Worm (Caenorhabditis elegans) whole organism, young adult: ENCODE measurements around the gene nhr-146.

Experiments
- B0019.2 ChIP-seq: fragments of 200-800 bp; sonication (Bioruptor generic); conservative IDR thresholded peaks from 2 replicates; pipeline ENCODE4 v1.3.6; 2022; ENCODE audit warnings: missing genetic modification reagents, missing genetic modification characterization, missing compliant biosample characterization
- F33H1.4 ChIP-seq: fragments of 200-800 bp; sonication (Bioruptor generic); IDR thresholded peaks from 2 replicates; pipeline ENCODE4 v1.3.6; 2022; ENCODE audit warnings: missing genetic modification reagents, missing genetic modification characterization, missing compliant biosample characterization
- K12H6.12 ChIP-seq: fragments of 200-800 bp; sonication (Bioruptor generic); optimal IDR thresholded peaks from 2 replicates; lab custom pipeline; 2018; ENCODE audit warnings: mild to moderate bottlenecking, missing genetic modification characterization, missing compliant biosample characterization
- Y56A3A.18 ChIP-seq: fragments of 200-800 bp; sonication (Bioruptor generic); IDR thresholded peaks from 2 replicates; pipeline ENCODE4 v1.3.6; 2022; ENCODE audit warnings: missing genetic modification reagents, missing genetic modification characterization, missing compliant biosample characterization
- aptf-2 ChIP-seq: fragments of 200-800 bp; sonication (Bioruptor generic); conservative IDR thresholded peaks from 2 replicates; pipeline ENCODE4 v1.3.6; 2022; ENCODE audit warnings: missing genetic modification reagents, missing genetic modification characterization, missing compliant biosample characterization
- aptf-3 ChIP-seq: fragments of 200-800 bp; sonication (Bioruptor generic); IDR thresholded peaks from 2 replicates; pipeline ENCODE4 v1.3.6; 2022; ENCODE audit warnings: missing genetic modification characterization, missing compliant biosample characterization
- atf-7 ChIP-seq: sonication (generic microtip); optimal IDR thresholded peaks from 2 replicates; lab custom pipeline; 2017; ENCODE audit warnings: mild to moderate bottlenecking, missing genetic modification characterization, missing compliant biosample characterization
- bed-2 ChIP-seq: fragments of 200-800 bp; sonication (Bioruptor generic); IDR thresholded peaks from 2 replicates; pipeline ENCODE4 v1.3.6; 2022; ENCODE audit warnings: missing genetic modification reagents, missing genetic modification characterization, missing compliant biosample characterization
- ccch-3 ChIP-seq: fragments of 200-800 bp; sonication (Bioruptor generic); optimal IDR thresholded peaks from 2 replicates; lab custom pipeline; 2018; ENCODE audit warnings: mild to moderate bottlenecking, missing genetic modification characterization, missing compliant biosample characterization
- cebp-1 ChIP-seq, 2 experiments: fragments of 200-800 bp in 1 of 2; sonication (Bioruptor generic) in 1 of 2; sonication (generic microtip) in 1 of 2; IDR thresholded peaks in 1 of 2; optimal IDR thresholded peaks in 1 of 2; 2 replicates each; pipeline versions ENCODE4 v1.3.6 to Lab custom; 2017 to 2022; ENCODE audit warnings: missing compliant biosample characterization in 2 of 2, missing genetic modification characterization in 2 of 2, mild to moderate bottlenecking in 1 of 2, missing genetic modification reagents in 1 of 2, moderate library complexity in 1 of 2
- ceh-40 ChIP-seq: fragments of 200-800 bp; sonication (Bioruptor generic); IDR thresholded peaks from 2 replicates; pipeline ENCODE4 v1.3.6; 2022; ENCODE audit warnings: missing genetic modification characterization, missing compliant biosample characterization
- ceh-58 ChIP-seq: fragments of 200-800 bp; sonication (Bioruptor generic); IDR thresholded peaks from 2 replicates; pipeline ENCODE4 v1.3.6; 2022; ENCODE audit warnings: missing genetic modification characterization, missing compliant biosample characterization
- ceh-79 ChIP-seq: sonication (generic microtip); optimal IDR thresholded peaks from 2 replicates; lab custom pipeline; 2017; ENCODE audit warnings: mild to moderate bottlenecking, missing genetic modification characterization, missing compliant biosample characterization
- die-1 ChIP-seq: sonication (generic microtip); optimal IDR thresholded peaks from 2 replicates; lab custom pipeline; 2016; ENCODE audit warnings: missing genotype, mild to moderate bottlenecking, missing genetic modification characterization, missing compliant biosample characterization
- dox-1 ChIP-seq: fragments of 200-800 bp; sonication (Bioruptor generic); IDR thresholded peaks from 2 replicates; pipeline ENCODE4 v1.3.6; 2022; ENCODE audit warnings: missing genetic modification reagents, missing genetic modification characterization, missing compliant biosample characterization
- dpff-1 ChIP-seq: sonication (generic microtip); optimal IDR thresholded peaks from 2 replicates; lab custom pipeline; 2017; ENCODE audit warnings: mild to moderate bottlenecking, missing genetic modification characterization, missing compliant biosample characterization
- dpl-1 ChIP-seq: fragments of 150-350 bp; optimal IDR thresholded peaks from 2 replicates; lab custom pipeline; 2014; ENCODE audit warnings: missing biosample characterization, missing genetic modification reagents, missing genetic modification characterization
- efl-1 ChIP-seq: fragments of 150-350 bp; optimal IDR thresholded peaks from 2 replicates; lab custom pipeline; 2014; ENCODE audit warnings: missing biosample characterization, missing genetic modification reagents, missing genetic modification characterization
- gei-17 ChIP-seq: fragments of 200-800 bp; sonication (Bioruptor generic); optimal IDR thresholded peaks from 2 replicates; lab custom pipeline; 2018; ENCODE audit warnings: mild to moderate bottlenecking, missing genetic modification characterization, missing compliant biosample characterization
- hlh-12 ChIP-seq: sonication (generic microtip); optimal IDR thresholded peaks from 2 replicates; lab custom pipeline; 2016; ENCODE audit warnings: missing genetic modification characterization, missing compliant biosample characterization
- hlh-26 ChIP-seq: fragments of 200-800 bp; sonication (Bioruptor generic); conservative IDR thresholded peaks from 2 replicates; pipeline ENCODE4 v1.3.6; 2022; ENCODE audit warnings: missing genetic modification reagents, missing genetic modification characterization, missing compliant biosample characterization
- hmg-1.2 ChIP-seq: fragments of 200-800 bp; sonication (Bioruptor generic); IDR thresholded peaks from 2 replicates; pipeline ENCODE4 v1.3.6; 2022; ENCODE audit warnings: missing genetic modification reagents, missing genetic modification characterization, missing compliant biosample characterization
- hmg-20 ChIP-seq: fragments of 200-800 bp; sonication (Bioruptor generic); IDR thresholded peaks from 2 replicates; pipeline ENCODE4 v1.3.6; 2022; ENCODE audit warnings: missing genetic modification reagents, missing genetic modification characterization, missing compliant biosample characterization
- lag-1 ChIP-seq: fragments of 200-800 bp; sonication (Bioruptor generic); IDR thresholded peaks from 2 replicates; pipeline ENCODE4 v1.3.6; 2022; ENCODE audit warnings: missing genetic modification reagents, missing genetic modification characterization, missing compliant biosample characterization
- let-607 ChIP-seq, 2 experiments: fragments of 200-800 bp in 1 of 2; sonication (Bioruptor generic) in 1 of 2; sonication (generic microtip) in 1 of 2; optimal IDR thresholded peaks; 2 replicates each; lab custom pipeline; 2016 to 2018; ENCODE audit warnings: mild to moderate bottlenecking in 2 of 2, missing compliant biosample characterization in 2 of 2, missing genetic modification characterization in 2 of 2, moderate library complexity in 2 of 2, missing genotype in 1 of 2
- lsl-1 ChIP-seq: fragments of 200-800 bp; sonication (Bioruptor generic); optimal IDR thresholded peaks from 2 replicates; lab custom pipeline; 2018; ENCODE audit warnings: mild to moderate bottlenecking, missing genetic modification characterization, moderate library complexity, missing compliant biosample characterization
- lsy-27 ChIP-seq: sonication (generic microtip); optimal IDR thresholded peaks from 2 replicates; lab custom pipeline; 2017; ENCODE audit warnings: missing genetic modification characterization, mild to moderate bottlenecking, missing compliant biosample characterization, antibody characterized with exemption, missing genotype, borderline replicate concordance; ENCODE audit not compliant: insufficient read depth
- madf-6 ChIP-seq: fragments of 200-800 bp; sonication (Bioruptor generic); IDR thresholded peaks from 2 replicates; pipeline ENCODE4 v1.3.6; 2022; ENCODE audit warnings: missing genetic modification reagents, missing genetic modification characterization, missing compliant biosample characterization
- mcd-1 ChIP-seq: fragments of 200-800 bp; sonication (Bioruptor generic); IDR thresholded peaks from 2 replicates; pipeline ENCODE4 v1.3.6; 2022; ENCODE audit warnings: missing genetic modification reagents, missing genetic modification characterization, missing compliant biosample characterization
- mel-28 ChIP-seq: sonication (generic microtip); optimal IDR thresholded peaks from 2 replicates; lab custom pipeline; 2016; ENCODE audit warnings: borderline replicate concordance, mild to moderate bottlenecking, missing genetic modification characterization, missing compliant biosample characterization
- nhr-120 ChIP-seq: fragments of 200-800 bp; sonication (Bioruptor generic); IDR thresholded peaks from 2 replicates; pipeline ENCODE4 v1.3.6; 2022; ENCODE audit warnings: missing genetic modification characterization, missing compliant biosample characterization
- rpc-1 ChIP-seq, 2 experiments: fragments of 150-350 bp in 1 of 2; sonication (generic microtip) in 1 of 2; optimal IDR thresholded peaks; 2 replicates each; lab custom pipeline; 2014 to 2018; ENCODE audit warnings: missing biosample characterization in 1 of 2, missing genetic modification characterization in 1 of 2, missing genetic modification reagents in 1 of 2, missing genotype in 1 of 2
- sptf-2 ChIP-seq: fragments of 200-800 bp; sonication (Bioruptor generic); optimal IDR thresholded peaks from 2 replicates; lab custom pipeline; 2018; ENCODE audit warnings: mild to moderate bottlenecking, missing genetic modification characterization, missing compliant biosample characterization
- unc-130 ChIP-seq: sonication (generic microtip); optimal IDR thresholded peaks from 2 replicates; lab custom pipeline; 2016; ENCODE audit warnings: missing genetic modification reagents, missing genetic modification characterization, missing compliant biosample characterization
- xnd-1 ChIP-seq: sonication (generic microtip); optimal IDR thresholded peaks from 2 replicates; lab custom pipeline; 2016; ENCODE audit warnings: missing genotype, missing genetic modification reagents, missing genetic modification characterization, missing compliant biosample characterization
- zim-3 ChIP-seq: sonication (generic microtip); optimal IDR thresholded peaks from 2 replicates; lab custom pipeline; 2017; ENCODE audit warnings: mild to moderate bottlenecking, missing genetic modification characterization, moderate library complexity, missing compliant biosample characterization

The nhr-146 gene

ce11 chrIV:1660735-1661134 lies 34.1 kb downstream of the nhr-146 start:
- TF ChIP-seq hmg-20 (no peak), aptf-3 (GFP tag; lab: Robert Waterston, UW) (no peak), F33H1.4 (peak; percentile 67), rpc-1 (optimal IDR thresholded peaks at IDR 0.05; lab: Kevin White, UChicago) (no peak), rpc-1 (tag; optimal IDR thresholded peaks at IDR 0.05; lab: Kevin White, UChicago) (no peak), efl-1 (GFP tag; lab: Kevin White, UChicago) (peak; percentile 21), bed-2 (no peak), lsl-1 (GFP tag; lab: Kevin White, UChicago) (peak; percentile 70), unc-130 (GFP tag; lab: Kevin White, UChicago) (no peak), dox-1 (GFP tag; lab: Robert Waterston, UW) (no peak), madf-6 (GFP tag; lab: Robert Waterston, UW) (peak; percentile 54), aptf-2 (GFP tag; lab: Robert Waterston, UW) (no peak), lag-1 (GFP tag; lab: Robert Waterston, UW) (no peak), xnd-1 (tag; lab: Kevin White, UChicago) (peak; percentile 44)

- TF ChIP-seq sptf-2 (GFP tag; lab: Kevin White, UChicago) (no peak), aptf-3 (GFP tag; lab: Robert Waterston, UW) (no peak), Y56A3A.18 (GFP tag; lab: Robert Waterston, UW) (no peak), cebp-1 (GFP tag; IDR thresholded peaks at IDR 0.05; lab: Robert Waterston, UW) (no peak), cebp-1 (tag; optimal IDR thresholded peaks at IDR 0.05; lab: Kevin White, UChicago) (no peak), bed-2 (no peak), mcd-1 (GFP tag; lab: Robert Waterston, UW) (no peak), let-607 (tag; optimal IDR thresholded peaks at IDR 0.05; lab: Kevin White, UChicago) (no peak), hmg-1.2 (no peak), B0019.2 (GFP tag; lab: Robert Waterston, UW) (no peak)
Measured at ce11 chrIV:1662872-1663271, 36.3 kb downstream of the nhr-146 start.

DNA sequence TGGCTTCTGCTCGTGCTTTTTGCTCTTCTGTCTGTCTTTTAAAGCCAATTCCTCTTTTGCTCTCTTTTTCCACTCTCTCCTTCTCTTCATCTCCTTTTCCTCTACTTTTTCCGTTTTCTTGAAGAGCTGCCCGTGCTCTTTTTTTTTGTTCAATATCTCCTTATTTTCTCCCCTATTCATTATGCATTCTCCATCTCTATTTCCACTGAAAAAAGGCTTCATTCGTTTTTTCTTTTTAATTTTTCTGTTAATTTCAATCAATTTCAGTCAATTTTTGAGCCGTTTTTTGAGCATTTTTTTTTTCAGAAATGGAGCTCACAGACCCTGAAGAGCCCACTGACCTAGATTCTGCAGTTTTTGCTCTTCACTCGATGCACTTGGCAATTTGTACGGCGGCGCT lies 45.8 kb downstream of the nhr-146 start, which contains the start of gene Y41D4B.1:
Y41D4B.1 (plus strand) TSS at position 301 of the 400 bp plus-strand sequence.
- TF ChIP-seq ceh-79 (no peak), dpff-1 (no peak), lsy-27 (no peak), hlh-12 (tag; lab: Kevin White, UChicago) (no peak), mel-28 (tag; lab: Kevin White, UChicago) (no peak), F33H1.4 (no peak), nhr-120 (no peak), xnd-1 (tag; lab: Kevin White, UChicago) (no peak), zim-3 (tag; lab: Kevin White, UChicago) (no peak), hlh-26 (no peak), Y56A3A.18 (GFP tag; lab: Robert Waterston, UW) (no peak), die-1 (tag; lab: Kevin White, UChicago) (no peak), atf-7 (no peak), ceh-40 (GFP tag; lab: Robert Waterston, UW) (no peak), gei-17 (GFP tag; lab: Kevin White, UChicago) (no peak), dpl-1 (GFP tag; lab: Kevin White, UChicago) (no peak), ccch-3 (GFP tag; lab: Kevin White, UChicago) (no peak), ceh-58 (GFP tag; lab: Robert Waterston, UW) (no peak), K12H6.12 (tag; lab: Kevin White, UChicago) (no peak)
